Fruit fly (Drosophila melanogaster) whole organism, prepupa: ENCODE data around the gene CG15034.
A peak's percentile ranks its signal among the peaks of the same experiment; 100 is the strongest.

ENCODE experiments used
- CG10631 ChIP-seq: fragments of 200-800 bp; sonication (Bioruptor generic); optimal IDR thresholded peaks from 2 replicates; lab custom pipeline; 2016; ENCODE audit warnings: missing biosample characterization, missing genetic modification characterization
- CG10669 ChIP-seq: fragments of 200-800 bp; sonication (Bioruptor generic); optimal IDR thresholded peaks from 3 replicates; lab custom pipeline; 2018; ENCODE audit warnings: missing biosample characterization, mild to moderate bottlenecking, missing genetic modification characterization, moderate library complexity
- CG11294 ChIP-seq: fragments of 200-800 bp; sonication (Bioruptor generic); IDR thresholded peaks from 2 replicates; pipeline ENCODE4 v1.3.6; 2022; ENCODE audit warnings: missing biosample characterization, missing genetic modification characterization
- CG11762 ChIP-seq: fragments of 200-800 bp; sonication (Bioruptor generic); optimal IDR thresholded peaks from 3 replicates; lab custom pipeline; 2016; ENCODE audit warnings: missing biosample characterization, missing genetic modification characterization; ENCODE audit not compliant: insufficient read depth
- CG11902 ChIP-seq: fragments of 200-800 bp; sonication (Bioruptor generic); optimal IDR thresholded peaks from 3 replicates; lab custom pipeline; 2016; ENCODE audit warnings: missing biosample characterization, missing genetic modification characterization
- CG1621 ChIP-seq: fragments of 200-800 bp; sonication (Bioruptor generic); optimal IDR thresholded peaks from 3 replicates; lab custom pipeline; 2018; ENCODE audit warnings: missing biosample characterization, mild to moderate bottlenecking, missing genetic modification characterization
- CG16779 ChIP-seq: fragments of 200-800 bp; sonication (Bioruptor generic); optimal IDR thresholded peaks from 3 replicates; lab custom pipeline; 2017; ENCODE audit warnings: missing biosample characterization, mild to moderate bottlenecking, missing genetic modification characterization
- CG3032 ChIP-seq: fragments of 200-800 bp; optimal IDR thresholded peaks from 2 replicates; lab custom pipeline; 2019; ENCODE audit warnings: missing biosample characterization, mild to moderate bottlenecking, missing genetic modification characterization, moderate library complexity
- CG31627 ChIP-seq: fragments of 200-800 bp; sonication (Bioruptor generic); optimal IDR thresholded peaks from 3 replicates; lab custom pipeline; 2016; ENCODE audit warnings: missing biosample characterization, missing genetic modification characterization
- CG32006 ChIP-seq: fragments of 200-800 bp; sonication (Bioruptor generic); optimal IDR thresholded peaks from 3 replicates; lab custom pipeline; 2017; ENCODE audit warnings: missing biosample characterization, mild to moderate bottlenecking, missing genetic modification characterization
- CG34406 ChIP-seq: fragments of 200-800 bp; sonication (Bioruptor generic); optimal IDR thresholded peaks from 3 replicates; lab custom pipeline; 2016; ENCODE audit warnings: missing biosample characterization, missing genetic modification characterization
- CG3919 ChIP-seq: fragments of 200-800 bp; sonication (Bioruptor generic); optimal IDR thresholded peaks from 3 replicates; lab custom pipeline; 2016; ENCODE audit warnings: missing biosample characterization, missing genetic modification characterization
- CG4318 ChIP-seq: fragments of 200-800 bp; sonication (Bioruptor generic); optimal IDR thresholded peaks from 3 replicates; lab custom pipeline; 2017; ENCODE audit warnings: missing biosample characterization, mild to moderate bottlenecking, missing genetic modification characterization
- CG6163 ChIP-seq: fragments of 200-800 bp; sonication (Bioruptor generic); IDR thresholded peaks from 3 replicates; pipeline ENCODE4 v1.3.6; 2022; ENCODE audit warnings: missing biosample characterization, missing genetic modification characterization
- CG6808 ChIP-seq: fragments of 200-800 bp; sonication (Bioruptor generic); optimal IDR thresholded peaks from 3 replicates; lab custom pipeline; 2017; ENCODE audit warnings: missing biosample characterization, missing genetic modification characterization, mild to moderate bottlenecking, moderate library complexity, missing genetic modification reagents
- CG6854 ChIP-seq: fragments of 200-800 bp; sonication (Bioruptor generic); optimal IDR thresholded peaks from 2 replicates; lab custom pipeline; 2017; ENCODE audit warnings: missing biosample characterization, mild to moderate bottlenecking, missing genetic modification characterization
- CG7368 ChIP-seq: fragments of 200-800 bp; sonication (Bioruptor generic); optimal IDR thresholded peaks from 3 replicates; lab custom pipeline; 2016; ENCODE audit warnings: missing biosample characterization, missing genetic modification characterization
- CG8119 ChIP-seq: fragments of 200-800 bp; sonication (Bioruptor generic); IDR thresholded peaks from 3 replicates; pipeline ENCODE4 v1.3.6; 2022; ENCODE audit warnings: missing biosample characterization, missing genetic modification characterization
- CG8319 ChIP-seq: fragments of 200-800 bp; sonication (Bioruptor generic); optimal IDR thresholded peaks from 3 replicates; lab custom pipeline; 2016; ENCODE audit warnings: missing biosample characterization, missing genetic modification characterization
- CG8632 ChIP-seq: fragments of 200-800 bp; sonication (Bioruptor generic); optimal IDR thresholded peaks from 3 replicates; lab custom pipeline; 2016; ENCODE audit warnings: missing biosample characterization, missing genetic modification characterization
- Eip78C ChIP-seq: fragments of 200-800 bp; sonication (Bioruptor generic); peaks from one replicate; lab custom pipeline; 2016; ENCODE audit warnings: missing biosample characterization, missing genetic modification characterization
- Ets21C ChIP-seq: fragments of 200-800 bp; sonication (Bioruptor generic); optimal IDR thresholded peaks from 3 replicates; lab custom pipeline; 2016; ENCODE audit warnings: missing biosample characterization, missing genetic modification characterization
- Ets96B ChIP-seq: fragments of 200-800 bp; optimal IDR thresholded peaks from 2 replicates; lab custom pipeline; 2019; ENCODE audit warnings: missing biosample characterization, mild to moderate bottlenecking, missing genetic modification characterization, moderate library complexity
- Gug ChIP-seq: fragments of 200-800 bp; sonication (Bioruptor generic); IDR thresholded peaks from 2 replicates; pipeline ENCODE4 v1.3.6; 2022; ENCODE audit warnings: missing biosample characterization, missing genetic modification characterization
- Hr38 ChIP-seq: sonication (Bioruptor generic); optimal IDR thresholded peaks from 2 replicates; lab custom pipeline; 2016; ENCODE audit warnings: missing biosample characterization, missing genetic modification characterization
- Hr39 ChIP-seq: fragments of 200-800 bp; sonication (Bioruptor generic); optimal IDR thresholded peaks from 2 replicates; lab custom pipeline; 2016; ENCODE audit warnings: missing biosample characterization, missing genetic modification characterization
- Hr4 ChIP-seq: fragments of 200-800 bp; sonication (Bioruptor generic); optimal IDR thresholded peaks from 3 replicates; lab custom pipeline; 2016; ENCODE audit warnings: missing biosample characterization, missing genetic modification characterization
- Met ChIP-seq: fragments of 200-800 bp; sonication (Bioruptor generic); optimal IDR thresholded peaks from 3 replicates; lab custom pipeline; 2016; ENCODE audit warnings: missing biosample characterization, missing genetic modification characterization
- OdsH ChIP-seq: fragments of 200-800 bp; sonication (Bioruptor generic); optimal IDR thresholded peaks from 3 replicates; lab custom pipeline; 2016; ENCODE audit warnings: missing biosample characterization, missing genetic modification characterization
- Smox ChIP-seq: fragments of 200-800 bp; sonication (Bioruptor generic); optimal IDR thresholded peaks from 3 replicates; lab custom pipeline; 2016; ENCODE audit warnings: missing biosample characterization, missing genetic modification characterization
- Sox102F ChIP-seq: fragments of 200-800 bp; sonication (Bioruptor generic); optimal IDR thresholded peaks from 2 replicates; lab custom pipeline; 2016; ENCODE audit warnings: missing biosample characterization, mild to moderate bottlenecking, missing genetic modification characterization
- Sox14 ChIP-seq: fragments of 200-800 bp; sonication (Bioruptor generic); optimal IDR thresholded peaks from 3 replicates; lab custom pipeline; 2016; ENCODE audit warnings: missing biosample characterization, missing genetic modification characterization
- Sox15 ChIP-seq: fragments of 200-800 bp; sonication (Bioruptor generic); optimal IDR thresholded peaks from 3 replicates; lab custom pipeline; 2016; ENCODE audit warnings: missing biosample characterization, missing genetic modification characterization
- acj6 ChIP-seq: fragments of 200-800 bp; sonication (Bioruptor generic); optimal IDR thresholded peaks from 3 replicates; lab custom pipeline; 2016; ENCODE audit warnings: missing biosample characterization, missing genetic modification characterization
- cyc ChIP-seq: fragments of 200-800 bp; sonication (Bioruptor generic); optimal IDR thresholded peaks from 3 replicates; lab custom pipeline; 2016; ENCODE audit warnings: missing biosample characterization, missing genetic modification characterization
- dac ChIP-seq: fragments of 200-800 bp; sonication (Bioruptor generic); optimal IDR thresholded peaks from 2 replicates; lab custom pipeline; 2017; ENCODE audit warnings: missing biosample characterization, mild to moderate bottlenecking, missing genetic modification characterization
- dsx ChIP-seq: fragments of 200-800 bp; optimal IDR thresholded peaks from 3 replicates; lab custom pipeline; 2019; ENCODE audit warnings: missing biosample characterization, mild to moderate bottlenecking, missing genetic modification characterization, moderate library complexity; ENCODE audit not compliant: poor library complexity, severe bottlenecking
- eg ChIP-seq: fragments of 200-800 bp; sonication (Bioruptor generic); IDR thresholded peaks from 3 replicates; pipeline ENCODE4 v1.3.6; 2022; ENCODE audit warnings: missing biosample characterization, missing genetic modification characterization
- fd59A ChIP-seq: fragments of 200-800 bp; sonication (Bioruptor generic); optimal IDR thresholded peaks from 2 replicates; lab custom pipeline; 2017; ENCODE audit warnings: missing biosample characterization, mild to moderate bottlenecking, missing genetic modification characterization, missing genetic modification reagents
- fkh ChIP-seq: fragments of 200-800 bp; sonication (Bioruptor generic); optimal IDR thresholded peaks from 3 replicates; lab custom pipeline; 2017; ENCODE audit warnings: missing biosample characterization, mild to moderate bottlenecking, missing genetic modification characterization, moderate library complexity
- net ChIP-seq: fragments of 200-800 bp; sonication (Bioruptor generic); optimal IDR thresholded peaks from 3 replicates; lab custom pipeline; 2016; ENCODE audit warnings: missing biosample characterization, missing genetic modification characterization
- pdm3 ChIP-seq: fragments of 200-800 bp; sonication (Bioruptor generic); optimal IDR thresholded peaks from 3 replicates; lab custom pipeline; 2016; ENCODE audit warnings: missing biosample characterization, missing genetic modification characterization
- spab ChIP-seq: fragments of 200-800 bp; sonication (Bioruptor generic); optimal IDR thresholded peaks from 2 replicates; lab custom pipeline; 2017; ENCODE audit warnings: missing biosample characterization, mild to moderate bottlenecking, missing genetic modification characterization, missing genetic modification reagents
- ss ChIP-seq, 2 experiments: fragments of 200-800 bp; sonication (Bioruptor generic); optimal IDR thresholded peaks; 2 replicates in 1 of 2; 3 replicates in 1 of 2; lab custom pipeline; 2017 to 2018; ENCODE audit warnings: mild to moderate bottlenecking in 2 of 2, missing biosample characterization in 2 of 2, missing genetic modification characterization in 2 of 2, moderate library complexity in 1 of 2
- svp ChIP-seq: fragments of 200-800 bp; sonication (Bioruptor generic); peaks from one replicate; lab custom pipeline; 2016; ENCODE audit warnings: missing biosample characterization, missing genetic modification characterization
- topi ChIP-seq: fragments of 200-800 bp; sonication (Bioruptor generic); optimal IDR thresholded peaks from 3 replicates; lab custom pipeline; 2016; ENCODE audit warnings: missing biosample characterization, missing genetic modification characterization
- vri ChIP-seq: fragments of 200-800 bp; sonication (Bioruptor generic); optimal IDR thresholded peaks from 3 replicates; lab custom pipeline; 2016; ENCODE audit warnings: missing biosample characterization, mild to moderate bottlenecking, missing genetic modification characterization

CG15034 gene

DNA sequence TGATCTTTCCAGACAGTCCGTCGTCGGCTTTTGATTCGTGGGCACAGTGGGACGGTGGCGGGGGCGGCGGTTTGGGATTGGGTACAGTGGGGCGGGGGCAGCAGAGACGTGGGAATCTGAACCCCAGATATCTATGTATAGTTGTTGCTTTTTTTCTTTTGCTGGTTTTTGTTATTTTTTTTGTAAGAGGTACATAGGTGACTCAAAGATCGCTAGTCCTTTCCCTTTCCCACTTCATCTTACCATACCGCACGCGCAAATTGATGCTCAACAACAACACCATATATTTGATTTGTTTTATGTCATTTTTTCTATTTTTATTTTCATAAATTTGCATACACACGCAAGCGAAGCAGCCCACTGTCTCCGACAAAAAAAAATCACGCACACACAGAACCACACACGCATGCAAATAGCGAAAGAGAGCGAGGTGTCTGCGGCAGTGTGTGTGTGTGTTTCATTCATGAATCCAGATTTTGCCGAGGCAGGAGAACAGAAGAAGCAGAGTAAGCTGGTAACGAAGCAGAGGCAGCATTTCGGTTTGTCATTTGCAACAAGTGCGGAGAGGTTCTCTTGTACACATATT, 41.5 kb downstream of the CG15034 start (continued):
- TF ChIP-seq Ets96B (tag; lab: Kevin White, UChicago) (peak; percentile 90), CG11902 (GFP tag; lab: Kevin White, UChicago) (peak; percentile 93), Met (GFP tag; lab: Kevin White, UChicago) (peak; percentile 81), CG11294 (GFP tag; lab: Robert Waterston, UW) (peak; percentile 58; the same call in 1 of the 2 replicates), Hr38 (no peak), Gug (GFP tag; lab: Robert Waterston, UW) (peak; percentile 65; the same call in 1 of the 2 replicates), CG4318 (peak; percentile 79), pdm3 (GFP tag; lab: Kevin White, UChicago) (peak; percentile 81), net (GFP tag; lab: Kevin White, UChicago) (peak; percentile 89), OdsH (GFP tag; lab: Kevin White, UChicago) (peak; percentile 86), CG34406 (GFP tag; lab: Kevin White, UChicago) (peak; percentile 87), dsx (peak; percentile 79), acj6 (GFP tag; lab: Kevin White, UChicago) (peak; percentile 87), CG8119 (GFP tag; lab: Robert Waterston, UW) (peak; percentile 86; the same call in 2 of the 3 replicates), Eip78C (GFP tag; lab: Kevin White, UChicago) (peak; percentile 89), fkh (GFP tag; lab: Kevin White, UChicago) (no peak), topi (GFP tag; lab: Kevin White, UChicago) (peak; percentile 81), CG1621 (tag; lab: Kevin White, UChicago) (peak; percentile 90), CG6854 (GFP tag; lab: Kevin White, UChicago) (peak; percentile 85)

dm6 chrX:7304798-7305447, 42.4 kb downstream of the CG15034 start:
- TF ChIP-seq eg (GFP tag; lab: Robert Waterston, UW) (no peak), ss (GFP tag; optimal IDR thresholded peaks at IDR 0.05; lab: Kevin White, UChicago) (peak; percentile 77 to 80), Hr38 (no peak), Sox14 (GFP tag; lab: Kevin White, UChicago) (no peak), CG3919 (GFP tag; lab: Kevin White, UChicago) (no peak), CG7368 (GFP tag; lab: Kevin White, UChicago) (no peak), cyc (GFP tag; lab: Kevin White, UChicago) (no peak), Ets96B (tag; lab: Kevin White, UChicago) (peak; percentile 22), vri (peak; percentile 47), fkh (GFP tag; lab: Kevin White, UChicago) (no peak), CG10631 (GFP tag; lab: Kevin White, UChicago) (no peak), CG6163 (GFP tag; lab: Robert Waterston, UW) (peak; percentile 73; the same call in 2 of the 3 replicates), Gug (GFP tag; lab: Robert Waterston, UW) (no peak), CG11294 (GFP tag; lab: Robert Waterston, UW) (no peak), dac (GFP tag; lab: Kevin White, UChicago) (no peak), CG34406 (GFP tag; lab: Kevin White, UChicago) (no peak), spab (GFP tag; lab: Kevin White, UChicago) (peak; percentile 44), Sox15 (GFP tag; lab: Kevin White, UChicago) (no peak), CG11762 (GFP tag; lab: Kevin White, UChicago) (no peak), CG10669 (GFP tag; lab: Kevin White, UChicago) (peak; percentile 42), CG4318 (no peak), CG32006 (GFP tag; lab: Kevin White, UChicago) (no peak), Eip78C (GFP tag; lab: Kevin White, UChicago) (peak; percentile 37), Hr39 (no peak), Ets21C (GFP tag; lab: Kevin White, UChicago) (no peak), CG8632 (GFP tag; lab: Kevin White, UChicago) (no peak), CG6808 (GFP tag; lab: Kevin White, UChicago) (peak; percentile 68), Smox (no peak), topi (GFP tag; lab: Kevin White, UChicago) (no peak), CG8319 (GFP tag; lab: Kevin White, UChicago) (no peak), CG16779 (tag; lab: Kevin White, UChicago) (peak; percentile 45), CG8119 (GFP tag; lab: Robert Waterston, UW) (no peak), fd59A (GFP tag; lab: Kevin White, UChicago) (no peak), CG3032 (tag; lab: Kevin White, UChicago) (no peak), acj6 (GFP tag; lab: Kevin White, UChicago) (no peak), Hr4 (GFP tag; lab: Kevin White, UChicago) (no peak), svp (GFP tag; lab: Kevin White, UChicago) (no peak), CG31627 (GFP tag; lab: Kevin White, UChicago) (no peak), Sox102F (GFP tag; lab: Kevin White, UChicago) (no peak), net (GFP tag; lab: Kevin White, UChicago) (no peak)
